Fruit fly (Drosophila melanogaster): ENCODE measurements around the gene PIG-C.

The PIG-C gene

dm6 chr3L:3344528-3344927 lies 25.5 kb upstream of the PIG-C start:
- TF ChIP-seq CG8632 (GFP tag; optimal IDR thresholded peaks at IDR 0.05), result no peak
- TF ChIP-seq fkh (GFP tag; optimal IDR thresholded peaks at IDR 0.05), result peak; percentile 52
- no peak for TF ChIP-seq CG10669 (GFP tag; optimal IDR thresholded peaks at IDR 0.05)
- TF ChIP-seq vri (GFP tag; optimal IDR thresholded peaks at IDR 0.05), result peak; percentile 45
- TF ChIP-seq Sox102F (GFP tag; optimal IDR thresholded peaks at IDR 0.05), result no peak
- TF ChIP-seq CG6854 (GFP tag; optimal IDR thresholded peaks at IDR 0.05), result peak; percentile 7
- no peak for TF ChIP-seq CG15336 (GFP tag; IDR thresholded peaks at IDR 0.05)
- no peak for TF ChIP-seq salr (GFP tag; optimal IDR thresholded peaks at IDR 0.05)
- peak; percentile 47 for TF ChIP-seq svp (GFP tag)
- no peak for TF ChIP-seq Lpt (GFP tag; optimal IDR thresholded peaks at IDR 0.05)

dm6 chr3L:3343260-3343659 lies 24.2 kb upstream of the PIG-C start:
- TF ChIP-seq CG3919 (GFP tag; optimal IDR thresholded peaks at IDR 0.05) (peak; percentile 70), CG16779 (tag; optimal IDR thresholded peaks at IDR 0.05) (no peak), CG6792 (GFP tag; optimal IDR thresholded peaks at IDR 0.05) (peak; percentile 83), fkh (GFP tag; optimal IDR thresholded peaks at IDR 0.05) (no peak), CG10631 (GFP tag; optimal IDR thresholded peaks at IDR 0.05) (peak; percentile 69), Ets96B (tag; optimal IDR thresholded peaks at IDR 0.05) (peak; percentile 6), CG8319 (GFP tag; optimal IDR thresholded peaks at IDR 0.05) (peak; percentile 55), ss (GFP tag; optimal IDR thresholded peaks at IDR 0.05) (peak; percentile 8 to 13), CG31627 (GFP tag; optimal IDR thresholded peaks at IDR 0.05) (peak; percentile 81), Smox (GFP tag; optimal IDR thresholded peaks at IDR 0.05) (peak; percentile 88), esn (GFP tag; optimal IDR thresholded peaks at IDR 0.05) (peak; percentile 93), Eip78C (GFP tag) (peak; percentile 91), net (GFP tag; optimal IDR thresholded peaks at IDR 0.05) (peak; percentile 63), fd85E (GFP tag; optimal IDR thresholded peaks at IDR 0.05) (no peak), dsx (GFP tag; optimal IDR thresholded peaks at IDR 0.05; ENCODE audit: poor library complexity, severe bottlenecking) (peak; percentile 17), Ets21C (GFP tag; optimal IDR thresholded peaks at IDR 0.05) (peak; percentile 62), CG4318 (GFP tag; optimal IDR thresholded peaks at IDR 0.05) (peak; percentile 7), spab (GFP tag; optimal IDR thresholded peaks at IDR 0.05) (no peak), CG10669 (GFP tag; optimal IDR thresholded peaks at IDR 0.05) (peak; percentile 8), Hr4 (GFP tag; optimal IDR thresholded peaks at IDR 0.05) (peak; percentile 41), Sox15 (GFP tag; optimal IDR thresholded peaks at IDR 0.05) (peak; percentile 49), OdsH (GFP tag; optimal IDR thresholded peaks at IDR 0.05) (peak; percentile 75), CG7368 (GFP tag; optimal IDR thresholded peaks at IDR 0.05) (peak; percentile 39), svp (GFP tag) (peak; percentile 93), Hr39 (GFP tag; optimal IDR thresholded peaks at IDR 0.05) (peak; percentile 75), CG6276 (GFP tag; optimal IDR thresholded peaks at IDR 0.05) (peak; percentile 7), Sox14 (GFP tag; optimal IDR thresholded peaks at IDR 0.05) (peak; percentile 66), CG15336 (GFP tag; IDR thresholded peaks at IDR 0.05) (peak; percentile 42), Eip93F (GFP tag; optimal IDR thresholded peaks at IDR 0.05) (peak; percentile 51), topi (GFP tag; optimal IDR thresholded peaks at IDR 0.05) (peak; percentile 86), achi (GFP tag; optimal IDR thresholded peaks at IDR 0.05) (peak; percentile 80), acj6 (GFP tag; optimal IDR thresholded peaks at IDR 0.05) (peak; percentile 82), vri (GFP tag; optimal IDR thresholded peaks at IDR 0.05) (peak; percentile 55), CG3032 (tag; optimal IDR thresholded peaks at IDR 0.05) (peak; percentile 6), Sox102F (GFP tag; optimal IDR thresholded peaks at IDR 0.05) (peak; percentile 70), CG8119 (GFP tag; IDR thresholded peaks at IDR 0.05) (no peak; the same call in 2 of the 3 replicates), pdm3 (GFP tag; optimal IDR thresholded peaks at IDR 0.05) (peak; percentile 68), CG11902 (GFP tag; optimal IDR thresholded peaks at IDR 0.05) (peak; percentile 54), Eip75B (GFP tag; optimal IDR thresholded peaks at IDR 0.05) (peak; percentile 69), Lpt (GFP tag; optimal IDR thresholded peaks at IDR 0.05) (no peak), lz (GFP tag; optimal IDR thresholded peaks at IDR 0.05) (peak; percentile 82), cyc (GFP tag; optimal IDR thresholded peaks at IDR 0.05) (peak; percentile 74), CG1621 (tag; optimal IDR thresholded peaks at IDR 0.05) (no peak), CG11294 (GFP tag; IDR thresholded peaks at IDR 0.05) (no peak), CG32006 (GFP tag; optimal IDR thresholded peaks at IDR 0.05) (peak; percentile 55), dac (GFP tag; optimal IDR thresholded peaks at IDR 0.05) (no peak), CG6163 (GFP tag; IDR thresholded peaks at IDR 0.05) (no peak)
